Fruit fly (Drosophila melanogaster) whole organism: ENCODE results near the gene Rab3GAP1.

Experiments used
- CG8478 ChIP-seq: fragments of >200 bp; optimal IDR thresholded peaks from 2 replicates; lab custom pipeline; 2018; ENCODE audit warnings: inconsistent platforms
- Dll ChIP-seq: fragments of >200 bp; optimal IDR thresholded peaks from 2 replicates; lab custom pipeline; 2017
- EcR ChIP-seq, 2 experiments: fragments of >200 bp; optimal IDR thresholded peaks; 2 replicates each; lab custom pipeline; 2017; ENCODE audit warnings: missing biosample characterization in 2 of 2, missing genetic modification characterization in 2 of 2, missing genetic modification reagents in 2 of 2
- pan ChIP-seq: fragments of >200 bp; optimal IDR thresholded peaks from 2 replicates; lab custom pipeline; 2017
- psq ChIP-seq: fragments of >200 bp; optimal IDR thresholded peaks from 2 replicates; lab custom pipeline; 2017
- usp ChIP-seq: fragments of >200 bp; optimal IDR thresholded peaks from 2 replicates; lab custom pipeline; 2017; ENCODE audit warnings: missing biosample characterization, missing genetic modification characterization, mixed read lengths

Gene Rab3GAP1

DNA sequence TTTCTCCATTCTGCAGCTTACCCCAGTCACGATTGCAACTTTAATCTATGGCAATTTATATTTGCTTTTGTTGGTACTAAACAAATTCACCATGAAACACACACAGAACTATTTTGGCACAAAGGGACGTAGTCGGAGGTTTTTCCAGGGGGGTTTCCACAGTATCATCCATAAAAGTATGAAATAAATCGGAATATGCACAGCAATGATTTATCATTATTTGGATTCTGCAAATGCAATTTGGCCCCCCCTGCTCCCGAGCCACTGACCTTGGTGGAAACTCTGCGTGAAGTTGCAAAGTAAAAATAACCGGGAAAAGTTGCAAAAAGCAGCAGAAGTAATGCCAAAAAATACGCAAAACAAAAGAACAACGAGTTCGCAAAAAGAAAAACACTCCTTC, 53.0 kb downstream of the Rab3GAP1 start:
- no peak for TF ChIP-seq pan (lab: Kevin White, UChicago)
- no peak for TF ChIP-seq EcR (GFP tag; optimal IDR thresholded peaks at IDR 0.05; lab: Kevin White, UChicago)
- no peak for TF ChIP-seq psq

DNA sequence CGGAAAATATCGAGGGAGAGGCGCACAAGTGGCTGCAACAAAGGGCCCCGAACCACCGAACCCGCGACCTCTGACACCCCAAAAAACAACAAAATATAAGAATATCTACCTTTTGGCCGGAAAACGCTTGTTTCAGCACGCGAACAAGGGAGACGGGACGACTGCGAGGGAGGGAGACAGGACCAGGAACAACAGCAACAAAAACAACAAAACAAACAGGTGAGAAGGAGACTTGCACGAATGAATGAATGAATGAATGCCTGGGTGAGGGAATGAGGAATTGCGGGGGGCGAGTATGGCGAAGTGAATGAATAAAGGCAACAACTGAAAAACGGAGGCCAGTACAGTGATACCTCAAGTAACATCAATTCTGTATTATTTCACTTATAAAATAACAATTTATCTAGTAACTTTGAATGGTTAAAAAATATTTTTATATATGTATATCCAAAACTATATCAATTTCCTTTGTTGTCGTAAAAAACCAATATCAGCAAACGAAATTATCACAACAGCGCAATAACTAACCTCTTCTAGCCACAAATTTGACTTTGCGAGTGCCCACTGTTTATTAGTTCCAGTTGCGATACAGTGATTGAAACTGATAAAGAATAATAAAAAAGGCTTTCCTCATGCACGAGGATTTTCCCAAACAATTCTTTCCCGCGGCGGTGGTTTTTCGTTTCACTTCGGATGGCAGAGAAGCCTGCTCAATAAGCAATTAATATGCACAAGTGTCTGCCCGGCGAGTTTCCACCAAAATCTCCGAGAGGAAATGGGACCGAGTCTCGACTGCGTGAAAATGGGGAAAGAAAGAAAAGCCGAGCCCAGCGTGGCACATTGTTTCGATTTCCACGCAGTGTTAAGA, 54.0 kb downstream of the Rab3GAP1 start:
- TF ChIP-seq usp (no peak), Dll (lab: Kevin White, UChicago) (no peak), CG8478 (lab: Kevin White, UChicago) (no peak), EcR (GFP tag; optimal IDR thresholded peaks at IDR 0.05; lab: Kevin White, UChicago) (no peak), psq (no peak)

DNA sequence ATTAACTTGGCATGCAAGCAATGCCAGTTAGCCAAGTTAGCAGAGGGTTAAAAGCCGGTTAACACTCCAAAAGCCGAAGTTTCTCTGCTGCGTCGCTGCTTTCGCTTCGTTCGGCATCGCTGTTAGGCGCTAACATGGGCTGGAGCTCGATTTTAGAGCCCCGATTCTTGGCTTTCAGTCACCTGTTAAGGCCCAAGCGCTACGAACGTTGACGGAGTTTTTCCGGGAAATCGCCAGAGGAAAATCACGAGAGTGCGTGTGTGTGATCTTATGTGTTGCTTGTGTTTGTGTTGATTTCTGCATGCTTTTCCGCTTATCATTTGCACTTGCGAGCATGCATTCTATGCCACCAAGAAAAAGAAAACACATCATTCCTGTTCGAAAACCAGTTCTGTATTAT, 56.0 kb downstream of the Rab3GAP1 start, which contains the start of gene haf:
TSS of gene haf (plus strand) at position 176 of the 400 bp plus-strand sequence.
- TF ChIP-seq Dll (lab: Kevin White, UChicago) (no peak), EcR (GFP tag; optimal IDR thresholded peaks at IDR 0.05; lab: Kevin White, UChicago) (no peak), pan (lab: Kevin White, UChicago) (no peak), CG8478 (lab: Kevin White, UChicago) (no peak), psq (no peak), usp (no peak)

DNA sequence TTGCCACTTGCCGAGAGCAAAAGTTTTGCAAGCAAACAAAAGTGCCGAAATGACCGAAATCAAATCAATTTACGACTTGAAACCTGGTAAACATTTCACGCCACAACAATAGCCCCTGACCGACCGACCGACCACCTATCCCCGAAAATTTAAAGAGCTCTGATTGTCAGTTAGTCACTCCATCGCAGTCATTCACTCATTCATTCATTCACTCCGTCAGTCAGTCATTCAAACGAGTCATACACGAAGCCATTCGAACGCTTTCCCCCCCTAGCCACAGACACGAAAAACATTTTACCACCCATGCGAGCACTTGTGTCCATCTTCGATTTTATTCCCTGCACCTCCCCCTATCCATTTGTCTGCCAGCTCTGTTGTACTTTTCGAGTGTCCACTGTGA, 63.1 kb downstream of the Rab3GAP1 start:
- TF ChIP-seq EcR (GFP tag; optimal IDR thresholded peaks at IDR 0.05; lab: Kevin White, UChicago) = no peak
- no peak for TF ChIP-seq CG8478 (lab: Kevin White, UChicago)
- no peak for TF ChIP-seq Dll (lab: Kevin White, UChicago)
- TF ChIP-seq psq = no peak
- TF ChIP-seq pan (lab: Kevin White, UChicago) = no peak
- no peak for TF ChIP-seq usp
